Worm (Caenorhabditis elegans) whole organism, L4 larva: Measurements from ENCODE around the gene panl-2.

Source experiments
- F10B5.3 ChIP-seq: sonication (generic microtip); optimal IDR thresholded peaks from 2 replicates; lab custom pipeline; 2016; ENCODE audit warnings: mild to moderate bottlenecking, missing genetic modification characterization, missing compliant biosample characterization
- F37D6.2 ChIP-seq: sonication (generic microtip); optimal IDR thresholded peaks from 2 replicates; lab custom pipeline; 2016; ENCODE audit warnings: mild to moderate bottlenecking, missing genetic modification characterization, missing compliant biosample characterization
- F49E8.2 ChIP-seq: sonication (generic microtip); optimal IDR thresholded peaks from 2 replicates; lab custom pipeline; 2016; ENCODE audit warnings: missing compliant biosample characterization, mild to moderate bottlenecking, missing genetic modification characterization, borderline replicate concordance
- T20F7.1 ChIP-seq: fragments of 200-800 bp; sonication (Bioruptor generic); optimal IDR thresholded peaks from 2 replicates; lab custom pipeline; 2018; ENCODE audit warnings: mild to moderate bottlenecking, missing genetic modification characterization, missing compliant biosample characterization
- Y105C5A.15 ChIP-seq: fragments of 200-800 bp; sonication (Bioruptor generic); IDR thresholded peaks from 2 replicates; pipeline ENCODE4 v1.3.6; 2022; ENCODE audit warnings: missing genetic modification characterization, missing compliant biosample characterization
- Y5F2A.4 ChIP-seq: fragments of 200-800 bp; sonication (Bioruptor generic); optimal IDR thresholded peaks from 2 replicates; lab custom pipeline; 2018; ENCODE audit warnings: mild to moderate bottlenecking, missing genetic modification characterization, missing compliant biosample characterization
- Y75B8A.6 ChIP-seq: fragments of 200-800 bp; sonication (Bioruptor generic); IDR thresholded peaks from 2 replicates; pipeline ENCODE4 v1.3.6; 2022; ENCODE audit warnings: missing genetic modification reagents, missing genetic modification characterization, missing compliant biosample characterization
- aha-1 ChIP-seq: fragments of 150-350 bp; peaks from one replicate; lab custom pipeline; 2014; ENCODE audit warnings: missing biosample characterization, missing genetic modification characterization
- ama-1 ChIP-seq: fragments of 150-350 bp; optimal IDR thresholded peaks from 2 replicates; lab custom pipeline; 2014; ENCODE audit warnings: inconsistent platforms, mixed read lengths
- attf-4 ChIP-seq: sonication (generic microtip); optimal IDR thresholded peaks from 3 replicates; lab custom pipeline; 2017; ENCODE audit warnings: missing biosample characterization, missing genetic modification characterization
- ceh-28 ChIP-seq: fragments of 150-350 bp; optimal IDR thresholded peaks from 2 replicates; lab custom pipeline; 2014; ENCODE audit warnings: missing biosample characterization, missing genetic modification reagents, missing genetic modification characterization
- ces-1 ChIP-seq: fragments of 150-350 bp; sonication (generic microtip); optimal IDR thresholded peaks from 4 replicates; lab custom pipeline; 2014; ENCODE audit warnings: missing biosample characterization, missing genetic modification reagents, missing genetic modification characterization
- cey-2 ChIP-seq: sonication (generic microtip); optimal IDR thresholded peaks from 3 replicates; lab custom pipeline; 2017; ENCODE audit warnings: missing genetic modification characterization, mild to moderate bottlenecking, missing compliant biosample characterization, antibody characterized with exemption, borderline replicate concordance; ENCODE audit not compliant: insufficient read depth
- daf-16 ChIP-seq, 3 experiments: sonication (generic microtip); optimal IDR thresholded peaks; 2 replicates each; lab custom pipeline; 2016 to 2017; ENCODE audit warnings: missing genetic modification characterization in 3 of 3, missing genetic modification reagents in 3 of 3, mild to moderate bottlenecking in 2 of 3, missing compliant biosample characterization in 2 of 3, missing biosample characterization in 1 of 3, moderate library complexity in 1 of 3
- daf-8 ChIP-seq: fragments of 200-800 bp; sonication (Bioruptor generic); IDR thresholded peaks from 2 replicates; pipeline ENCODE4 v1.3.6; 2022; ENCODE audit warnings: missing genetic modification characterization, missing compliant biosample characterization
- dmd-6 ChIP-seq: fragments of 200-800 bp; sonication (Bioruptor generic); IDR thresholded peaks from 2 replicates; pipeline ENCODE4 v1.3.6; 2022; ENCODE audit warnings: missing genetic modification reagents, missing genetic modification characterization, missing compliant biosample characterization
- duxl-1 ChIP-seq: sonication (generic microtip); optimal IDR thresholded peaks from 2 replicates; lab custom pipeline; 2016; ENCODE audit warnings: mild to moderate bottlenecking, missing genetic modification characterization, moderate library complexity, missing compliant biosample characterization; ENCODE audit not compliant: poor library complexity
- dve-1 ChIP-seq: sonication (generic microtip); optimal IDR thresholded peaks from 2 replicates; lab custom pipeline; 2017; ENCODE audit warnings: antibody characterized with exemption, mild to moderate bottlenecking, missing genetic modification characterization, missing compliant biosample characterization; ENCODE audit not compliant: insufficient read depth
- hif-1 ChIP-seq, 2 experiments: sonication (generic microtip); optimal IDR thresholded peaks; 2 replicates each; lab custom pipeline; 2016 to 2017; ENCODE audit warnings: missing compliant biosample characterization in 2 of 2, missing genetic modification characterization in 2 of 2, missing genetic modification reagents in 2 of 2, missing genotype in 2 of 2, mild to moderate bottlenecking in 1 of 2
- hlh-11 ChIP-seq: fragments of 200-800 bp; sonication (Bioruptor generic); optimal IDR thresholded peaks from 2 replicates; lab custom pipeline; 2018; ENCODE audit warnings: mild to moderate bottlenecking, missing genetic modification characterization, missing compliant biosample characterization
- hlh-30 ChIP-seq: sonication (generic microtip); optimal IDR thresholded peaks from 2 replicates; lab custom pipeline; 2017; ENCODE audit warnings: antibody characterized with exemption, mild to moderate bottlenecking, missing genetic modification characterization, missing compliant biosample characterization; ENCODE audit not compliant: insufficient read depth
- hmg-1.1 ChIP-seq: fragments of 200-800 bp; sonication (Bioruptor generic); IDR thresholded peaks from 2 replicates; pipeline ENCODE4 v1.3.6; 2022; ENCODE audit warnings: missing genetic modification reagents, missing genetic modification characterization, missing compliant biosample characterization
- lim-7 ChIP-seq: fragments of 200-800 bp; sonication (Bioruptor generic); IDR thresholded peaks from 2 replicates; pipeline ENCODE4 v1.3.6; 2022; ENCODE audit warnings: missing genetic modification characterization, missing compliant biosample characterization
- lin-38 ChIP-seq: fragments of 200-800 bp; sonication (Bioruptor generic); IDR thresholded peaks from 2 replicates; pipeline ENCODE4 v1.3.6; 2022; ENCODE audit warnings: missing genetic modification reagents, missing genetic modification characterization, missing compliant biosample characterization
- lsy-2 ChIP-seq, 2 experiments: fragments of 150-350 bp in 1 of 2; sonication (generic microtip) in 1 of 2; optimal IDR thresholded peaks; 2 replicates each; lab custom pipeline; 2014 to 2017; ENCODE audit warnings: missing biosample characterization in 2 of 2, missing genetic modification characterization in 2 of 2
- madf-5 ChIP-seq, 2 experiments: fragments of 200-800 bp; sonication (Bioruptor generic); IDR thresholded peaks; 2 replicates each; pipeline ENCODE4 v1.3.6; 2022; ENCODE audit warnings: missing compliant biosample characterization in 2 of 2, missing genetic modification characterization in 2 of 2
- mep-1 ChIP-seq: fragments of 150-350 bp; sonication (generic microtip); optimal IDR thresholded peaks from 3 replicates; lab custom pipeline; 2014; ENCODE audit warnings: missing biosample characterization, missing genetic modification characterization
- mes-2 ChIP-seq: sonication (generic microtip); optimal IDR thresholded peaks from 2 replicates; lab custom pipeline; 2016; ENCODE audit warnings: missing genotype, mild to moderate bottlenecking, missing genetic modification characterization, missing compliant biosample characterization; ENCODE audit not compliant: poor library complexity, severe bottlenecking
- mxl-2 ChIP-seq: fragments of 200-800 bp; sonication (Bioruptor generic); conservative IDR thresholded peaks from 2 replicates; pipeline ENCODE4 v1.3.6; 2022; ENCODE audit warnings: missing genetic modification reagents, missing genetic modification characterization, missing compliant biosample characterization
- nhr-10 ChIP-seq: fragments of 150-350 bp; optimal IDR thresholded peaks from 2 replicates; lab custom pipeline; 2014; ENCODE audit warnings: missing biosample characterization, missing genetic modification characterization
- nhr-111 ChIP-seq: fragments of 200-800 bp; sonication (Bioruptor generic); optimal IDR thresholded peaks from 2 replicates; lab custom pipeline; 2018; ENCODE audit warnings: mild to moderate bottlenecking, missing genetic modification characterization, missing compliant biosample characterization
- nhr-28 ChIP-seq: fragments of 150-350 bp; optimal IDR thresholded peaks from 2 replicates; lab custom pipeline; 2014; ENCODE audit warnings: missing biosample characterization, missing genetic modification characterization
- nhr-41 ChIP-seq: fragments of 200-800 bp; sonication (Bioruptor generic); IDR thresholded peaks from 2 replicates; pipeline ENCODE4 v1.3.6; 2022; ENCODE audit warnings: missing genetic modification reagents, missing genetic modification characterization, missing compliant biosample characterization
- nhr-48 ChIP-seq: sonication (generic microtip); optimal IDR thresholded peaks from 2 replicates; lab custom pipeline; 2016; ENCODE audit warnings: mild to moderate bottlenecking, missing genetic modification characterization, missing compliant biosample characterization
- nhr-6 ChIP-seq: fragments of 150-350 bp; optimal IDR thresholded peaks from 2 replicates; lab custom pipeline; 2014; ENCODE audit warnings: missing biosample characterization, missing genetic modification characterization
- nhr-76 ChIP-seq: fragments of 150-350 bp; optimal IDR thresholded peaks from 2 replicates; lab custom pipeline; 2014; ENCODE audit warnings: missing biosample characterization, missing genetic modification characterization
- nhr-77 ChIP-seq: fragments of 150-350 bp; optimal IDR thresholded peaks from 2 replicates; lab custom pipeline; 2014; ENCODE audit warnings: missing biosample characterization, missing genetic modification characterization
- php-3 ChIP-seq: fragments of 200-800 bp; sonication (Bioruptor generic); IDR thresholded peaks from 2 replicates; pipeline ENCODE4 v1.3.6; 2022; ENCODE audit warnings: missing genetic modification reagents, missing genetic modification characterization, missing compliant biosample characterization
- pqm-1 ChIP-seq: sonication (generic microtip); optimal IDR thresholded peaks from 2 replicates; lab custom pipeline; 2017; ENCODE audit warnings: missing biosample characterization, missing genetic modification characterization
- rbr-2 ChIP-seq: sonication (generic microtip); optimal IDR thresholded peaks from 2 replicates; lab custom pipeline; 2016; ENCODE audit warnings: missing genotype, missing genetic modification characterization, missing compliant biosample characterization
- zfp-3 ChIP-seq: fragments of 200-800 bp; sonication (Bioruptor generic); conservative IDR thresholded peaks from 2 replicates; pipeline ENCODE4 v1.3.6; 2022; ENCODE audit warnings: missing genetic modification reagents, missing genetic modification characterization, missing compliant biosample characterization
- ztf-7 ChIP-seq: fragments of 150-350 bp; optimal IDR thresholded peaks from 2 replicates; lab custom pipeline; 2014; ENCODE audit warnings: missing biosample characterization, missing genetic modification characterization

panl-2 gene

ce11 chrIII:6969781-6970342 lies 1.9 kb upstream of the panl-2 start (continued):
- peak; percentile 34; the same call in 1 of the 2 replicates for TF ChIP-seq zfp-3 (GFP tag; lab: Robert Waterston, UW)
- TF ChIP-seq ces-1 (GFP tag; lab: Kevin White, UChicago): no peak
- TF ChIP-seq nhr-10 (tag; lab: Kevin White, UChicago): no peak
- no peak for TF ChIP-seq pqm-1
- peak; percentile 18 for TF ChIP-seq nhr-48 (tag; lab: Kevin White, UChicago)
- peak; percentile 44 for TF ChIP-seq Y5F2A.4 (GFP tag; lab: Kevin White, UChicago)
- peak; percentile 70 for TF ChIP-seq lin-38 (GFP tag; lab: Robert Waterston, UW)
- no peak for TF ChIP-seq mep-1 (tag; lab: Kevin White, UChicago)
- no peak for TF ChIP-seq attf-4
- TF ChIP-seq dve-1 (tag; lab: Kevin White, UChicago): no peak
- TF ChIP-seq F49E8.2: peak; percentile 90
- TF ChIP-seq cey-2 (tag; lab: Kevin White, UChicago): no peak
- TF ChIP-seq nhr-6 (tag; lab: Kevin White, UChicago): no peak
- no peak for TF ChIP-seq ceh-28 (tag; lab: Kevin White, UChicago)
- peak; percentile 32 for TF ChIP-seq T20F7.1 (GFP tag; lab: Kevin White, UChicago)

- TF ChIP-seq aha-1: peak; percentile 7
- TF ChIP-seq duxl-1 (tag; lab: Kevin White, UChicago): no peak
Observed at ce11 chrIII:6969090-6969489, 1.2 kb upstream of the panl-2 start, which contains the start of gene F31E3.12. Gene F31E3.12, plus strand, starts transcription at chrIII:6969390.

ce11 chrIII:6968655-6969054 lies 725 bp upstream of the panl-2 start:
- TF ChIP-seq aha-1: no peak
- no peak for TF ChIP-seq nhr-76
- TF ChIP-seq lin-38 (GFP tag; lab: Robert Waterston, UW): no peak
- no peak for TF ChIP-seq daf-8 (GFP tag; lab: Robert Waterston, UW)
- TF ChIP-seq nhr-41 (GFP tag; lab: Robert Waterston, UW): no peak
- TF ChIP-seq rbr-2: no peak
- TF ChIP-seq Y105C5A.15 (GFP tag; lab: Robert Waterston, UW): no peak
- no peak for TF ChIP-seq lim-7 (GFP tag; lab: Robert Waterston, UW)
- TF ChIP-seq F10B5.3 (tag; lab: Kevin White, UChicago): no peak
- TF ChIP-seq, all 104 proteins: peak for 0

ce11 chrIII:6961937-6962504 lies 5.9 kb downstream of the panl-2 start, which contains the start of the genes rpn-6.1 and F57B9.1:
Gene rpn-6.1, minus strand, starts transcription at chrIII:6962001.
Gene F57B9.1, plus strand, starts transcription at chrIII:6962090.
- no peak for TF ChIP-seq mxl-2 (GFP tag; lab: Robert Waterston, UW)
- TF ChIP-seq dve-1 (tag; lab: Kevin White, UChicago): peak; percentile 55
- peak; percentile 12 for TF ChIP-seq aha-1
- TF ChIP-seq hif-1 (tag; optimal IDR thresholded peaks at IDR 0.05; lab: Kevin White, UChicago): peak; percentile 62 to 97
- TF ChIP-seq Y75B8A.6 (GFP tag; lab: Robert Waterston, UW): no peak
- TF ChIP-seq T20F7.1 (GFP tag; lab: Kevin White, UChicago): peak; percentile 71
- TF ChIP-seq F49E8.2: no peak
- TF ChIP-seq nhr-77: no peak
- TF ChIP-seq hmg-1.1 (GFP tag; lab: Robert Waterston, UW): no peak
- TF ChIP-seq ama-1 (lab: Kevin White, UChicago): no peak
- peak; percentile 23 for TF ChIP-seq mes-2 (tag; lab: Kevin White, UChicago)
- TF ChIP-seq hlh-11 (tag; lab: Kevin White, UChicago): peak; percentile 78
- TF ChIP-seq pqm-1: peak; percentile 44
- no peak for TF ChIP-seq php-3
- TF ChIP-seq dmd-6 (GFP tag; lab: Robert Waterston, UW): peak; percentile 38
- TF ChIP-seq F37D6.2 (tag; lab: Kevin White, UChicago): no peak
- peak in 1 of 2 experiments; percentile 78 for TF ChIP-seq lsy-2 (tag; optimal IDR thresholded peaks at IDR 0.05; lab: Kevin White, UChicago)
- TF ChIP-seq nhr-111 (GFP tag; lab: Kevin White, UChicago): no peak
- TF ChIP-seq mep-1 (tag; lab: Kevin White, UChicago): peak; percentile 10
- peak; percentile 5 for TF ChIP-seq nhr-48 (tag; lab: Kevin White, UChicago)
- TF ChIP-seq nhr-28 (tag; lab: Kevin White, UChicago): peak; percentile 68
- TF ChIP-seq hlh-30 (tag; lab: Kevin White, UChicago): peak; percentile 87
- TF ChIP-seq daf-16 (GFP tag; optimal IDR thresholded peaks at IDR 0.05; lab: Kevin White, UChicago): peak in 1 of 2 experiments; percentile 72
- TF ChIP-seq daf-16 (tag; optimal IDR thresholded peaks at IDR 0.05; lab: Kevin White, UChicago): peak; percentile 55
- peak; percentile 28 for TF ChIP-seq ztf-7 (tag; lab: Kevin White, UChicago)
- no peak for TF ChIP-seq madf-5 (GFP tag; IDR thresholded peaks at IDR 0.05; lab: Robert Waterston, UW)
- TF ChIP-seq nhr-41 (GFP tag; lab: Robert Waterston, UW): no peak
